Worm (Caenorhabditis elegans): ENCODE measurements around the gene lips-3.

The lips-3 gene

DNA sequence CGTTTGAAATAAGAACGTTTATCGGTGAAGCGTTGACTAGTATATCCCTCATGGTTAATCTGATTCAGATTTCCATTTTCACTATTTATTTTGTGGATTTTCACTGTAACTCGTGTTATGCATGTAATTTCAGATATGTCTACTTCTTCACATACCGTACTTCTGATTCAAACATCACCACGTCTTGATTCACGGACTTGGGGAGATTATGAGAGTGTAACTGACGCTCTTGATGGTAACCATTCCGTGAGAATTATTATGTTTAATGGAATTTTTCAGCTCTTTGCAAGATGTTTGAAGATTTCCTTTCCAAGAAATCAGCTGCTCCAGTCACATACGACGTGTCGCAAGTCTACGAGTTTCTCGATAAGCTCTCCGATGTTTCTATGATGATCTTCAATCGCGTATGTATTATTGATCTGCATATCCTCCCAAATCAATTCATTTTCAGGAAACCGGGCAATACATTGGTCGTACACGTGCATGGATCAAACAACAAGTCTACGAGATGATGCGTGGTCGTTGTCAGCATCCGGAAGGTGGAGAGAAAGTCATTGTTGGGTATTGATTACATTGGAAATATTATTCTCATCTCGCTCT, 23.1 kb upstream of the lips-3 start, which contains the start of gene erh-2:
Gene erh-2, plus strand, starts transcription at position 134 of the 600 bp plus-strand sequence.
- TF ChIP-seq Y79H2A.3 (GFP tag; conservative IDR thresholded peaks at IDR 0.05): no peak
- TF ChIP-seq madf-3 (GFP tag; IDR thresholded peaks at IDR 0.05): 0 out of 2 replicates have a peak, but pooled peaks have one; percentile 59
- no peak for TF ChIP-seq hlh-26 (GFP tag; conservative IDR thresholded peaks at IDR 0.05)
- TF ChIP-seq attf-6 (GFP tag; IDR thresholded peaks at IDR 0.05): 0 out of 2 replicates have a peak, but pooled peaks have one; percentile 30
- peak; percentile 61 for TF ChIP-seq F49E8.2 (tag; optimal IDR thresholded peaks at IDR 0.05; ENCODE audit: insufficient read depth)
- no peak for TF ChIP-seq Y56A3A.18 (GFP tag; IDR thresholded peaks at IDR 0.05)
- peak; percentile 35; the same call in 1 of the 2 replicates for TF ChIP-seq madf-6 (GFP tag; IDR thresholded peaks at IDR 0.05)
- TF ChIP-seq lin-35 (GFP tag; optimal IDR thresholded peaks at IDR 0.05): peak in 1 of 3 experiments; percentile 21
- TF ChIP-seq rcor-1 (GFP tag; IDR thresholded peaks at IDR 0.05): 0 out of 2 replicates have a peak, but pooled peaks have one; percentile 6

DNA sequence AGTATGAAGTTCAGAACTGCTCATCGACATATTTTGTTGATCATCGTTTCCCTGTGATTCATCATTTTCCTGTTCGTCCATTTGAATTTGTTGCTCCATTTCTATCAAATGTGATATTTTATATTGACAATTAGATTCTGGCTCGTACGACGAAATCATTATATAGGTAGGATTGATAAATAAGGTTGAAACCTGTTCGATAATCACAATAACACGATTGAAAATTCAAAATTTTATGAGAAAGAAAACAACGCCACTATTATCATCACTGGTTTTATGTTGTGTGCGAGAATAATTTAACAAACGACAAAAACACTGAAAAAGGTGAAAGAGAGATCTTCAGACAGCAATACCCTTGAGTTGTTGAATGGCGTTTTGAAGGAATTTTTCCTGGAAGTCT, 22.0 kb upstream of the lips-3 start, which contains the start of gene apc-11:
Gene apc-11, minus strand, starts transcription at position 101 of the 400 bp plus-strand sequence.
- no peak for TF ChIP-seq attf-5 (GFP tag; optimal IDR thresholded peaks at IDR 0.05)
- no peak for TF ChIP-seq snpc-1.3 (tag; optimal IDR thresholded peaks at IDR 0.05; ENCODE audit: insufficient read depth)
- no peak for TF ChIP-seq dpff-1 (tag; optimal IDR thresholded peaks at IDR 0.05)
- no peak for TF ChIP-seq ets-4 (GFP tag; optimal IDR thresholded peaks at IDR 0.05)
- TF ChIP-seq madf-8 (GFP tag; conservative IDR thresholded peaks at IDR 0.05): no peak
- TF ChIP-seq repo-1 (tag; optimal IDR thresholded peaks at IDR 0.05): no peak
- TF ChIP-seq Y56A3A.18 (GFP tag; IDR thresholded peaks at IDR 0.05): no peak
- no peak for TF ChIP-seq ztf-3 (GFP tag; optimal IDR thresholded peaks at IDR 0.05)
- TF ChIP-seq mcd-1 (GFP tag; IDR thresholded peaks at IDR 0.05): no peak
- no peak for TF ChIP-seq hmg-1.2 (GFP tag; IDR thresholded peaks at IDR 0.05)
- no peak for TF ChIP-seq egrh-3 (GFP tag; IDR thresholded peaks at IDR 0.05)
- TF ChIP-seq xnd-1 (tag; optimal IDR thresholded peaks at IDR 0.05): no peak
- TF ChIP-seq ceh-79 (tag; optimal IDR thresholded peaks at IDR 0.05): no peak
- no peak for TF ChIP-seq rpc-1 (optimal IDR thresholded peaks at IDR 0.05)
- no peak for TF ChIP-seq rpc-1 (tag; optimal IDR thresholded peaks at IDR 0.05)
- TF ChIP-seq let-526 (GFP tag; IDR thresholded peaks at IDR 0.05): no peak
- no peak for TF ChIP-seq F57C9.4 (tag; optimal IDR thresholded peaks at IDR 0.05)
- no peak for TF ChIP-seq B0035.1 (tag; optimal IDR thresholded peaks at IDR 0.05)
- TF ChIP-seq hmg-20 (GFP tag; IDR thresholded peaks at IDR 0.05): no peak

- 0 out of 2 replicates have a peak, but pooled peaks have one; percentile 43 for TF ChIP-seq lin-26 (GFP tag; IDR thresholded peaks at IDR 0.05)
- TF ChIP-seq rpc-1 (optimal IDR thresholded peaks at IDR 0.05): no peak
- no peak for TF ChIP-seq rpc-1 (tag; optimal IDR thresholded peaks at IDR 0.05)
Measured at ce11 chrIII:4594762-4595523, 21.4 kb upstream of the lips-3 start.

- TF ChIP-seq nfya-2 (GFP tag; IDR thresholded peaks at IDR 0.05): no peak
- no peak for TF ChIP-seq nhr-179 (tag; optimal IDR thresholded peaks at IDR 0.05)
- no peak for TF ChIP-seq attf-6 (GFP tag; IDR thresholded peaks at IDR 0.05)
- no peak for TF ChIP-seq hlh-26 (GFP tag; conservative IDR thresholded peaks at IDR 0.05)
- TF ChIP-seq him-1 (tag; optimal IDR thresholded peaks at IDR 0.05): peak; percentile 41
- TF ChIP-seq snpc-3.4 (tag; optimal IDR thresholded peaks at IDR 0.05): peak; percentile 38
- no peak for TF ChIP-seq mcd-1 (GFP tag; IDR thresholded peaks at IDR 0.05)
- peak; percentile 38 for TF ChIP-seq lin-54 (GFP tag; optimal IDR thresholded peaks at IDR 0.05)
- peak; percentile 40 for TF ChIP-seq snpc-1.3 (tag; optimal IDR thresholded peaks at IDR 0.05; ENCODE audit: insufficient read depth)
- 0 out of 2 replicates have a peak, but pooled peaks have one; percentile 18 for TF ChIP-seq ztf-28 (GFP tag; IDR thresholded peaks at IDR 0.05)
- TF ChIP-seq nfyb-1 (GFP tag; IDR thresholded peaks at IDR 0.05): 0 out of 2 replicates have a peak, but pooled peaks have one; percentile 13
- TF ChIP-seq K11D2.4 (GFP tag; IDR thresholded peaks at IDR 0.05): no peak
- peak; percentile 57 for TF ChIP-seq F49E8.2 (tag; optimal IDR thresholded peaks at IDR 0.05; ENCODE audit: insufficient read depth)
- TF ChIP-seq T26A5.8 (tag; optimal IDR thresholded peaks at IDR 0.05): no peak
- TF ChIP-seq cebp-1 (GFP tag; IDR thresholded peaks at IDR 0.05): no peak
- peak; percentile 3 for TF ChIP-seq cebp-1 (tag; optimal IDR thresholded peaks at IDR 0.05)
- 0 out of 2 replicates have a peak, but pooled peaks have one; percentile 14 for TF ChIP-seq B0336.3 (GFP tag; IDR thresholded peaks at IDR 0.05)
- peak; percentile 13 for TF ChIP-seq tbp1 (GFP tag; optimal IDR thresholded peaks at IDR 0.05)
Measured at ce11 chrIII:4595771-4596227, 20.5 kb upstream of the lips-3 start, which contains the start of gene asb-1. asb-1 (minus strand) TSS chrIII:4595821.
